Fruit fly (Drosophila melanogaster) whole organism, embryonic: Measurements from ENCODE around the gene CG43446.

Experiments used
- Aef1 ChIP-seq: fragments of 200-800 bp; sonication (Bioruptor generic); IDR thresholded peaks from 3 replicates; pipeline ENCODE4 v1.3.6; 2022; ENCODE audit warnings: missing biosample characterization, missing genetic modification characterization
- Asciz ChIP-seq: fragments of 200-800 bp; sonication (Bioruptor generic); optimal IDR thresholded peaks from 2 replicates; lab custom pipeline; 2017; ENCODE audit warnings: missing biosample characterization, mild to moderate bottlenecking, missing genetic modification characterization, missing genetic modification reagents
- Awh ChIP-seq: fragments of 200-800 bp; sonication (Bioruptor generic); IDR thresholded peaks from 2 replicates; pipeline ENCODE4, ENCODE4 v1.3.6; 2022; ENCODE audit warnings: missing biosample characterization, missing genetic modification characterization
- B-H2 ChIP-seq: fragments of 200-800 bp; sonication (Bioruptor generic); optimal IDR thresholded peaks from 2 replicates; lab custom pipeline; 2018; ENCODE audit warnings: missing biosample characterization, mild to moderate bottlenecking, missing genetic modification characterization
- Bdp1 ChIP-seq: fragments of 200-800 bp; sonication (Bioruptor generic); optimal IDR thresholded peaks from 3 replicates; lab custom pipeline; 2016; ENCODE audit warnings: missing biosample characterization, missing genetic modification characterization
- CG10147 ChIP-seq: fragments of 200-800 bp; sonication (Bioruptor generic); optimal IDR thresholded peaks from 2 replicates; lab custom pipeline; 2019; ENCODE audit warnings: missing biosample characterization, mild to moderate bottlenecking, missing genetic modification characterization, moderate library complexity
- CG1024 ChIP-seq: fragments of 200-800 bp; sonication (Bioruptor generic); IDR thresholded peaks from 2 replicates; pipeline ENCODE4 v1.3.6; 2022; ENCODE audit warnings: missing biosample characterization, missing genetic modification characterization
- CG11456 ChIP-seq: fragments of 200-800 bp; sonication (Bioruptor generic); IDR thresholded peaks from 3 replicates; pipeline ENCODE4 v1.3.6; 2022; ENCODE audit warnings: missing biosample characterization, missing genetic modification characterization
- CG16779 ChIP-seq: fragments of 200-800 bp; sonication (Bioruptor generic); IDR thresholded peaks from 2 replicates; pipeline ENCODE4 v1.3.6; 2022; ENCODE audit warnings: missing biosample characterization, missing genetic modification characterization
- CG17612 ChIP-seq: fragments of 200-800 bp; sonication (Bioruptor generic); IDR thresholded peaks from 2 replicates; pipeline ENCODE4 v1.3.6; 2022; ENCODE audit warnings: missing biosample characterization, missing genetic modification characterization
- CG18476 ChIP-seq: fragments of 200-800 bp; sonication (Bioruptor generic); optimal IDR thresholded peaks from 2 replicates; lab custom pipeline; 2016; ENCODE audit warnings: missing biosample characterization, mild to moderate bottlenecking, missing genetic modification characterization
- CG31365 ChIP-seq: fragments of 200-800 bp; sonication (Bioruptor generic); optimal IDR thresholded peaks from 2 replicates; lab custom pipeline; 2018; ENCODE audit warnings: missing biosample characterization, mild to moderate bottlenecking, missing genetic modification characterization
- CG31388 ChIP-seq: fragments of 200-800 bp; sonication (Bioruptor generic); optimal IDR thresholded peaks from 2 replicates; lab custom pipeline; 2016; ENCODE audit warnings: missing biosample characterization, missing genetic modification characterization
- CG32532 ChIP-seq: fragments of 200-800 bp; sonication (Bioruptor generic); IDR thresholded peaks from 2 replicates; pipeline ENCODE4 v1.3.6; 2022; ENCODE audit warnings: missing biosample characterization, missing genetic modification characterization
- CG3281 ChIP-seq: fragments of 200-800 bp; sonication (Bioruptor generic); optimal IDR thresholded peaks from 3 replicates; lab custom pipeline; 2017; ENCODE audit warnings: missing biosample characterization, mild to moderate bottlenecking, missing genetic modification characterization
- CG33557 ChIP-seq: fragments of 200-800 bp; sonication (Bioruptor generic); optimal IDR thresholded peaks from 2 replicates; lab custom pipeline; 2019; ENCODE audit warnings: missing biosample characterization, mild to moderate bottlenecking, missing genetic modification characterization, moderate library complexity
- CG3407 ChIP-seq: fragments of 200-800 bp; sonication (Bioruptor generic); optimal IDR thresholded peaks from 2 replicates; lab custom pipeline; 2018; ENCODE audit warnings: missing biosample characterization, mild to moderate bottlenecking, missing genetic modification characterization
- CG34376 ChIP-seq: fragments of 200-800 bp; sonication (Bioruptor generic); optimal IDR thresholded peaks from 2 replicates; lab custom pipeline; 2018; ENCODE audit warnings: missing biosample characterization, mild to moderate bottlenecking, missing genetic modification characterization
- CG4282 ChIP-seq: fragments of 200-800 bp; sonication (Bioruptor generic); optimal IDR thresholded peaks from 2 replicates; lab custom pipeline; 2016; ENCODE audit warnings: missing biosample characterization, missing genetic modification characterization
- CG43689 ChIP-seq: fragments of 200-800 bp; sonication (Bioruptor generic); IDR thresholded peaks from 2 replicates; pipeline ENCODE4 v1.3.6; 2022; ENCODE audit warnings: missing biosample characterization, missing genetic modification characterization
- CG4707 ChIP-seq: fragments of 200-800 bp; sonication (Bioruptor generic); optimal IDR thresholded peaks from 2 replicates; lab custom pipeline; 2018; ENCODE audit warnings: missing biosample characterization, mild to moderate bottlenecking, missing genetic modification characterization, moderate library complexity
- CG5953 ChIP-seq: fragments of 200-800 bp; sonication (Bioruptor generic); IDR thresholded peaks from 2 replicates; pipeline ENCODE4 v1.3.6; 2022; ENCODE audit warnings: missing biosample characterization, missing genetic modification characterization
- CG6175 ChIP-seq: fragments of 200-800 bp; sonication (Bioruptor generic); IDR thresholded peaks from 3 replicates; pipeline ENCODE4 v1.3.6; 2022; ENCODE audit warnings: missing biosample characterization, missing genetic modification characterization
- CG6765 ChIP-seq: fragments of 200-800 bp; sonication (Bioruptor generic); optimal IDR thresholded peaks from 3 replicates; lab custom pipeline; 2017; ENCODE audit warnings: missing biosample characterization, mild to moderate bottlenecking, missing genetic modification characterization
- CG6791 ChIP-seq: fragments of 200-800 bp; sonication (Bioruptor generic); IDR thresholded peaks from 3 replicates; pipeline ENCODE4 v1.3.6; 2022; ENCODE audit warnings: missing biosample characterization, missing genetic modification characterization; ENCODE audit not compliant: partially characterized antibody
- CG6854 ChIP-seq: fragments of 200-800 bp; sonication (Bioruptor generic); optimal IDR thresholded peaks from 3 replicates; lab custom pipeline; 2017; ENCODE audit warnings: missing biosample characterization, mild to moderate bottlenecking, missing genetic modification characterization
- CoRest ChIP-seq: fragments of 200-800 bp; sonication (Bioruptor generic); optimal IDR thresholded peaks from 3 replicates; lab custom pipeline; 2018; ENCODE audit warnings: missing biosample characterization, mild to moderate bottlenecking, missing genetic modification characterization, moderate library complexity
- Doc2 ChIP-seq: fragments of 200-800 bp; sonication (Bioruptor generic); IDR thresholded peaks from 2 replicates; pipeline ENCODE4 v1.3.6; 2022; ENCODE audit warnings: missing biosample characterization, missing genetic modification characterization
- ERR ChIP-seq: fragments of 200-800 bp; sonication (Bioruptor generic); optimal IDR thresholded peaks from 2 replicates; lab custom pipeline; 2016; ENCODE audit warnings: missing biosample characterization, missing genetic modification characterization
- HLH3B ChIP-seq: fragments of 200-800 bp; sonication (Bioruptor generic); IDR thresholded peaks from 2 replicates; pipeline ENCODE4 v1.3.6; 2022; ENCODE audit warnings: missing biosample characterization, missing genetic modification characterization
- Jarid2 ChIP-seq: fragments of 200-800 bp; sonication (Bioruptor generic); optimal IDR thresholded peaks from 3 replicates; lab custom pipeline; 2017; ENCODE audit warnings: mild to moderate bottlenecking, missing biosample characterization, missing genetic modification reagents, missing genetic modification characterization
- MESR4 ChIP-seq: fragments of 200-800 bp; sonication (Bioruptor generic); optimal IDR thresholded peaks from 2 replicates; lab custom pipeline; 2018; ENCODE audit warnings: missing biosample characterization, mild to moderate bottlenecking, missing genetic modification characterization, moderate library complexity
- NFAT ChIP-seq: fragments of 200-800 bp; sonication (Bioruptor generic); IDR thresholded peaks from 2 replicates; pipeline ENCODE4 v1.3.6; 2022; ENCODE audit warnings: missing biosample characterization, missing genetic modification characterization
- Pdp1 ChIP-seq, 2 experiments: fragments of 200-800 bp; sonication (Bioruptor generic); optimal IDR thresholded peaks; 3 replicates each; lab custom pipeline; 2016; ENCODE audit warnings: missing biosample characterization in 2 of 2, missing genetic modification characterization in 2 of 2, mild to moderate bottlenecking in 1 of 2, moderate library complexity in 1 of 2
- Taf1 ChIP-seq: fragments of 200-800 bp; sonication (Bioruptor generic); IDR thresholded peaks from 2 replicates; pipeline ENCODE4 v1.3.6; 2022; ENCODE audit warnings: missing biosample characterization, missing genetic modification characterization
- al ChIP-seq: fragments of 200-800 bp; sonication (Bioruptor generic); IDR thresholded peaks from 2 replicates; pipeline ENCODE4 v1.3.6; 2022; ENCODE audit warnings: missing biosample characterization, missing genetic modification characterization
- crp ChIP-seq, 2 experiments: fragments of 200-800 bp; sonication (Bioruptor generic); optimal IDR thresholded peaks; 2 replicates in 1 of 2; 3 replicates in 1 of 2; lab custom pipeline; 2017; ENCODE audit warnings: missing biosample characterization in 2 of 2, missing genetic modification characterization in 2 of 2, mild to moderate bottlenecking in 1 of 2, moderate library complexity in 1 of 2
- danr ChIP-seq: fragments of 200-800 bp; sonication (Bioruptor generic); IDR thresholded peaks from 2 replicates; pipeline ENCODE4 v1.3.6; 2022; ENCODE audit warnings: missing biosample characterization, missing genetic modification characterization
- fd102C ChIP-seq: fragments of 200-800 bp; sonication (Bioruptor generic); optimal IDR thresholded peaks from 2 replicates; lab custom pipeline; 2018; ENCODE audit warnings: missing biosample characterization, mild to moderate bottlenecking, missing genetic modification characterization, moderate library complexity
- grau ChIP-seq: fragments of 200-800 bp; optimal IDR thresholded peaks from 3 replicates; lab custom pipeline; 2019; ENCODE audit warnings: missing biosample characterization, mild to moderate bottlenecking, missing genetic modification characterization, moderate library complexity
- lilli ChIP-seq: fragments of 200-800 bp; sonication (Bioruptor generic); optimal IDR thresholded peaks from 3 replicates; lab custom pipeline; 2016; ENCODE audit warnings: missing biosample characterization, missing genetic modification characterization
- lov ChIP-seq, 2 experiments: fragments of 200-800 bp in 1 of 2; fragments of >200 bp in 1 of 2; sonication (Bioruptor generic) in 1 of 2; IDR thresholded peaks in 1 of 2; optimal IDR thresholded peaks in 1 of 2; 2 replicates in 1 of 2; 3 replicates in 1 of 2; pipeline versions ENCODE4 v1.3.6 to Lab custom; 2017 to 2022; ENCODE audit warnings: missing biosample characterization in 1 of 2, missing genetic modification characterization in 1 of 2
- org-1 ChIP-seq: fragments of 200-800 bp; sonication (Bioruptor generic); optimal IDR thresholded peaks from 2 replicates; lab custom pipeline; 2017; ENCODE audit warnings: missing biosample characterization, missing genetic modification characterization
- pan ChIP-seq, 4 experiments: fragments of >200 bp in 3 of 4; fragments of 200-800 bp in 1 of 4; sonication (Bioruptor generic) in 1 of 4; optimal IDR thresholded peaks in 3 of 4; IDR thresholded peaks in 1 of 4; 2 replicates each; pipeline versions ENCODE4 v1.3.6 to Lab custom; 2017 to 2022; ENCODE audit warnings: missing biosample characterization in 2 of 4, missing genetic modification characterization in 2 of 4, mixed read lengths in 1 of 4
- pros ChIP-seq: fragments of 200-800 bp; sonication (Bioruptor generic); optimal IDR thresholded peaks from 3 replicates; lab custom pipeline; 2019; ENCODE audit warnings: missing biosample characterization, mild to moderate bottlenecking, missing genetic modification characterization, moderate library complexity
- row ChIP-seq: fragments of 200-800 bp; sonication (Bioruptor generic); IDR thresholded peaks from 3 replicates; pipeline ENCODE4 v1.3.6; 2022; ENCODE audit warnings: missing biosample characterization, missing genetic modification characterization
- sqz ChIP-seq: fragments of 200-800 bp; sonication (Bioruptor generic); optimal IDR thresholded peaks from 3 replicates; lab custom pipeline; 2018; ENCODE audit warnings: missing biosample characterization, mild to moderate bottlenecking, missing genetic modification characterization
- z ChIP-seq: fragments of 200-800 bp; sonication (Bioruptor generic); IDR thresholded peaks from 3 replicates; pipeline ENCODE4 v1.3.6; 2022; ENCODE audit warnings: missing biosample characterization, missing genetic modification characterization

The CG43446 gene

dm6 chr3R:20948448-20949174 is 39.1 kb downstream of the CG43446 start, which contains the start of gene Atpalpha (continued):
- TF ChIP-seq NFAT (peak; percentile 40; the same call in 1 of the 2 replicates), CG6791 (GFP tag; lab: Robert Waterston, UW) (peak; percentile 98), CG34376 (GFP tag; lab: Kevin White, UChicago) (peak; percentile 7), grau (tag; lab: Kevin White, UChicago) (peak; percentile 12), crp (GFP tag; optimal IDR thresholded peaks at IDR 0.05; lab: Kevin White, UChicago) (no peak), B-H2 (GFP tag; lab: Kevin White, UChicago) (peak; percentile 24), Jarid2 (no peak), fd102C (GFP tag; lab: Kevin White, UChicago) (no peak), lilli (peak; percentile 22), CG10147 (GFP tag; lab: Kevin White, UChicago) (no peak), pan (optimal IDR thresholded peaks at IDR 0.05; lab: Kevin White, UChicago) (no peak), pan (GFP tag; optimal IDR thresholded peaks at IDR 0.05 in 1 of 2, IDR thresholded peaks at IDR 0.05 in 1 of 2) (no peak), danr (GFP tag; lab: Robert Waterston, UW) (no peak), CG4707 (GFP tag; lab: Kevin White, UChicago) (no peak), CG32532 (GFP tag; lab: Robert Waterston, UW) (peak; percentile 30; the same call in 1 of the 2 replicates), CG3281 (GFP tag; lab: Kevin White, UChicago) (no peak), CG5953 (GFP tag; lab: Robert Waterston, UW) (no peak), CG17612 (GFP tag; lab: Robert Waterston, UW) (no peak), MESR4 (GFP tag; lab: Kevin White, UChicago) (peak; percentile 89), CG6854 (GFP tag; lab: Kevin White, UChicago) (no peak), al (GFP tag; lab: Robert Waterston, UW) (no peak), CG43689 (GFP tag; lab: Robert Waterston, UW) (no peak), Awh (GFP tag; lab: Robert Waterston, UW) (0 out of 2 replicates have a peak, but pooled peaks have one; percentile 25), CG6765 (GFP tag; lab: Kevin White, UChicago) (no peak), Pdp1 (GFP tag; optimal IDR thresholded peaks at IDR 0.05; lab: Kevin White, UChicago) (peak in 1 of 2 experiments; percentile 43), CG3407 (GFP tag; lab: Kevin White, UChicago) (no peak), Taf1 (GFP tag; lab: Robert Waterston, UW) (no peak), Aef1 (GFP tag; lab: Robert Waterston, UW) (no peak), Doc2 (GFP tag; lab: Robert Waterston, UW) (no peak), CG31365 (tag; lab: Kevin White, UChicago) (no peak), CG11456 (GFP tag; lab: Robert Waterston, UW) (no peak), pros (GFP tag; lab: Kevin White, UChicago) (no peak), Asciz (GFP tag; lab: Kevin White, UChicago) (peak; percentile 26), org-1 (GFP tag; lab: Kevin White, UChicago) (no peak), CG4282 (GFP tag; lab: Kevin White, UChicago) (no peak), CG31388 (GFP tag; lab: Kevin White, UChicago) (no peak), Bdp1 (GFP tag; lab: Kevin White, UChicago) (no peak), CG6175 (no peak), CG16779 (no peak), ERR (no peak), lov (optimal IDR thresholded peaks at IDR 0.05; lab: Kevin White, UChicago) (no peak), lov (GFP tag; IDR thresholded peaks at IDR 0.05; lab: Robert Waterston, UW) (no peak), CoRest (tag; lab: Kevin White, UChicago) (peak; percentile 10), sqz (GFP tag; lab: Kevin White, UChicago) (no peak), CG18476 (GFP tag; lab: Kevin White, UChicago) (no peak), HLH3B (GFP tag; lab: Robert Waterston, UW) (no peak), z (0 out of 3 replicates have a peak, but pooled peaks have one; percentile 52), row (peak; percentile 46; the same call in 2 of the 3 replicates), CG33557 (GFP tag; lab: Kevin White, UChicago) (peak; percentile 5), CG1024 (GFP tag; lab: Robert Waterston, UW) (no peak)
